Fruit fly (Drosophila melanogaster) whole organism, prepupa: ENCODE measurements around the gene Fancl.

Experiments used
- Blimp-1 ChIP-seq: fragments of 200-800 bp; sonication (Bioruptor generic); optimal IDR thresholded peaks from 3 replicates; lab custom pipeline; 2017; ENCODE audit warnings: missing biosample characterization, missing genetic modification characterization, mild to moderate bottlenecking, moderate library complexity, missing genetic modification reagents
- CG10631 ChIP-seq: fragments of 200-800 bp; sonication (Bioruptor generic); optimal IDR thresholded peaks from 2 replicates; lab custom pipeline; 2016; ENCODE audit warnings: missing biosample characterization, missing genetic modification characterization
- CG11294 ChIP-seq: fragments of 200-800 bp; sonication (Bioruptor generic); IDR thresholded peaks from 2 replicates; pipeline ENCODE4 v1.3.6; 2022; ENCODE audit warnings: missing biosample characterization, missing genetic modification characterization
- CG11902 ChIP-seq: fragments of 200-800 bp; sonication (Bioruptor generic); optimal IDR thresholded peaks from 3 replicates; lab custom pipeline; 2016; ENCODE audit warnings: missing biosample characterization, missing genetic modification characterization
- CG1621 ChIP-seq: fragments of 200-800 bp; sonication (Bioruptor generic); optimal IDR thresholded peaks from 3 replicates; lab custom pipeline; 2018; ENCODE audit warnings: missing biosample characterization, mild to moderate bottlenecking, missing genetic modification characterization
- CG3032 ChIP-seq: fragments of 200-800 bp; optimal IDR thresholded peaks from 2 replicates; lab custom pipeline; 2019; ENCODE audit warnings: missing biosample characterization, mild to moderate bottlenecking, missing genetic modification characterization, moderate library complexity
- CG31627 ChIP-seq: fragments of 200-800 bp; sonication (Bioruptor generic); optimal IDR thresholded peaks from 3 replicates; lab custom pipeline; 2016; ENCODE audit warnings: missing biosample characterization, missing genetic modification characterization
- CG34406 ChIP-seq: fragments of 200-800 bp; sonication (Bioruptor generic); optimal IDR thresholded peaks from 3 replicates; lab custom pipeline; 2016; ENCODE audit warnings: missing biosample characterization, missing genetic modification characterization
- CG4318 ChIP-seq: fragments of 200-800 bp; sonication (Bioruptor generic); optimal IDR thresholded peaks from 3 replicates; lab custom pipeline; 2017; ENCODE audit warnings: missing biosample characterization, mild to moderate bottlenecking, missing genetic modification characterization
- CG6163 ChIP-seq: fragments of 200-800 bp; sonication (Bioruptor generic); IDR thresholded peaks from 3 replicates; pipeline ENCODE4 v1.3.6; 2022; ENCODE audit warnings: missing biosample characterization, missing genetic modification characterization
- CG6276 ChIP-seq: fragments of 200-800 bp; sonication (Bioruptor generic); optimal IDR thresholded peaks from 2 replicates; lab custom pipeline; 2017; ENCODE audit warnings: missing biosample characterization, mild to moderate bottlenecking, missing genetic modification characterization
- CG6792 ChIP-seq: fragments of 200-800 bp; sonication (Bioruptor generic); optimal IDR thresholded peaks from 3 replicates; lab custom pipeline; 2016; ENCODE audit warnings: missing biosample characterization, missing genetic modification characterization
- CG6808 ChIP-seq: fragments of 200-800 bp; sonication (Bioruptor generic); optimal IDR thresholded peaks from 3 replicates; lab custom pipeline; 2017; ENCODE audit warnings: missing biosample characterization, missing genetic modification characterization, mild to moderate bottlenecking, moderate library complexity, missing genetic modification reagents
- CG7368 ChIP-seq: fragments of 200-800 bp; sonication (Bioruptor generic); optimal IDR thresholded peaks from 3 replicates; lab custom pipeline; 2016; ENCODE audit warnings: missing biosample characterization, missing genetic modification characterization
- CG8119 ChIP-seq: fragments of 200-800 bp; sonication (Bioruptor generic); IDR thresholded peaks from 3 replicates; pipeline ENCODE4 v1.3.6; 2022; ENCODE audit warnings: missing biosample characterization, missing genetic modification characterization
- CG8319 ChIP-seq: fragments of 200-800 bp; sonication (Bioruptor generic); optimal IDR thresholded peaks from 3 replicates; lab custom pipeline; 2016; ENCODE audit warnings: missing biosample characterization, missing genetic modification characterization
- CG9139 ChIP-seq: fragments of 200-800 bp; sonication (Bioruptor generic); optimal IDR thresholded peaks from 3 replicates; lab custom pipeline; 2017; ENCODE audit warnings: missing biosample characterization, mild to moderate bottlenecking, missing genetic modification characterization
- Eip75B ChIP-seq: fragments of 200-800 bp; sonication (Bioruptor generic); optimal IDR thresholded peaks from 3 replicates; lab custom pipeline; 2016; ENCODE audit warnings: missing biosample characterization, missing genetic modification characterization
- Eip78C ChIP-seq: fragments of 200-800 bp; sonication (Bioruptor generic); peaks from one replicate; lab custom pipeline; 2016; ENCODE audit warnings: missing biosample characterization, missing genetic modification characterization
- Eip93F ChIP-seq: fragments of 200-800 bp; sonication (Bioruptor generic); optimal IDR thresholded peaks from 2 replicates; lab custom pipeline; 2016; ENCODE audit warnings: missing biosample characterization, mild to moderate bottlenecking, missing genetic modification characterization
- Ets21C ChIP-seq: fragments of 200-800 bp; sonication (Bioruptor generic); optimal IDR thresholded peaks from 3 replicates; lab custom pipeline; 2016; ENCODE audit warnings: missing biosample characterization, missing genetic modification characterization
- Ets96B ChIP-seq: fragments of 200-800 bp; optimal IDR thresholded peaks from 2 replicates; lab custom pipeline; 2019; ENCODE audit warnings: missing biosample characterization, mild to moderate bottlenecking, missing genetic modification characterization, moderate library complexity
- Gug ChIP-seq: fragments of 200-800 bp; sonication (Bioruptor generic); IDR thresholded peaks from 2 replicates; pipeline ENCODE4 v1.3.6; 2022; ENCODE audit warnings: missing biosample characterization, missing genetic modification characterization
- Hr38 ChIP-seq: sonication (Bioruptor generic); optimal IDR thresholded peaks from 2 replicates; lab custom pipeline; 2016; ENCODE audit warnings: missing biosample characterization, missing genetic modification characterization
- Hr39 ChIP-seq: fragments of 200-800 bp; sonication (Bioruptor generic); optimal IDR thresholded peaks from 2 replicates; lab custom pipeline; 2016; ENCODE audit warnings: missing biosample characterization, missing genetic modification characterization
- Hr4 ChIP-seq: fragments of 200-800 bp; sonication (Bioruptor generic); optimal IDR thresholded peaks from 3 replicates; lab custom pipeline; 2016; ENCODE audit warnings: missing biosample characterization, missing genetic modification characterization
- Lpt ChIP-seq: fragments of 200-800 bp; sonication (Bioruptor generic); optimal IDR thresholded peaks from 3 replicates; lab custom pipeline; 2016; ENCODE audit warnings: missing biosample characterization, missing genetic modification characterization
- Met ChIP-seq: fragments of 200-800 bp; sonication (Bioruptor generic); optimal IDR thresholded peaks from 3 replicates; lab custom pipeline; 2016; ENCODE audit warnings: missing biosample characterization, missing genetic modification characterization
- OdsH ChIP-seq: fragments of 200-800 bp; sonication (Bioruptor generic); optimal IDR thresholded peaks from 3 replicates; lab custom pipeline; 2016; ENCODE audit warnings: missing biosample characterization, missing genetic modification characterization
- Sox102F ChIP-seq: fragments of 200-800 bp; sonication (Bioruptor generic); optimal IDR thresholded peaks from 2 replicates; lab custom pipeline; 2016; ENCODE audit warnings: missing biosample characterization, mild to moderate bottlenecking, missing genetic modification characterization
- achi ChIP-seq: fragments of 200-800 bp; sonication (Bioruptor generic); optimal IDR thresholded peaks from 3 replicates; lab custom pipeline; 2016; ENCODE audit warnings: missing biosample characterization, missing genetic modification characterization
- cyc ChIP-seq: fragments of 200-800 bp; sonication (Bioruptor generic); optimal IDR thresholded peaks from 3 replicates; lab custom pipeline; 2016; ENCODE audit warnings: missing biosample characterization, missing genetic modification characterization
- dac ChIP-seq: fragments of 200-800 bp; sonication (Bioruptor generic); optimal IDR thresholded peaks from 2 replicates; lab custom pipeline; 2017; ENCODE audit warnings: missing biosample characterization, mild to moderate bottlenecking, missing genetic modification characterization
- dsx ChIP-seq: fragments of 200-800 bp; optimal IDR thresholded peaks from 3 replicates; lab custom pipeline; 2019; ENCODE audit warnings: missing biosample characterization, mild to moderate bottlenecking, missing genetic modification characterization, moderate library complexity; ENCODE audit not compliant: poor library complexity, severe bottlenecking
- eg ChIP-seq: fragments of 200-800 bp; sonication (Bioruptor generic); IDR thresholded peaks from 3 replicates; pipeline ENCODE4 v1.3.6; 2022; ENCODE audit warnings: missing biosample characterization, missing genetic modification characterization
- fd85E ChIP-seq: fragments of 200-800 bp; sonication (Bioruptor generic); optimal IDR thresholded peaks from 3 replicates; lab custom pipeline; 2016; ENCODE audit warnings: missing biosample characterization, missing genetic modification characterization
- fkh ChIP-seq: fragments of 200-800 bp; sonication (Bioruptor generic); optimal IDR thresholded peaks from 3 replicates; lab custom pipeline; 2017; ENCODE audit warnings: missing biosample characterization, mild to moderate bottlenecking, missing genetic modification characterization, moderate library complexity
- salr ChIP-seq, 2 experiments: fragments of 200-800 bp; sonication (Bioruptor generic); optimal IDR thresholded peaks; 3 replicates each; lab custom pipeline; 2016 to 2018; ENCODE audit warnings: missing biosample characterization in 2 of 2, missing genetic modification characterization in 2 of 2, mild to moderate bottlenecking in 1 of 2
- spab ChIP-seq: fragments of 200-800 bp; sonication (Bioruptor generic); optimal IDR thresholded peaks from 2 replicates; lab custom pipeline; 2017; ENCODE audit warnings: missing biosample characterization, mild to moderate bottlenecking, missing genetic modification characterization, missing genetic modification reagents
- ss ChIP-seq, 2 experiments: fragments of 200-800 bp; sonication (Bioruptor generic); optimal IDR thresholded peaks; 2 replicates in 1 of 2; 3 replicates in 1 of 2; lab custom pipeline; 2017 to 2018; ENCODE audit warnings: mild to moderate bottlenecking in 2 of 2, missing biosample characterization in 2 of 2, missing genetic modification characterization in 2 of 2, moderate library complexity in 1 of 2
- svp ChIP-seq: fragments of 200-800 bp; sonication (Bioruptor generic); peaks from one replicate; lab custom pipeline; 2016; ENCODE audit warnings: missing biosample characterization, missing genetic modification characterization
- topi ChIP-seq: fragments of 200-800 bp; sonication (Bioruptor generic); optimal IDR thresholded peaks from 3 replicates; lab custom pipeline; 2016; ENCODE audit warnings: missing biosample characterization, missing genetic modification characterization
- vri ChIP-seq: fragments of 200-800 bp; sonication (Bioruptor generic); optimal IDR thresholded peaks from 3 replicates; lab custom pipeline; 2016; ENCODE audit warnings: missing biosample characterization, mild to moderate bottlenecking, missing genetic modification characterization

Fancl gene

dm6 chr3R:10084914-10085313 lies 32.2 kb upstream of the Fancl start (continued):
- TF ChIP-seq CG31627 (GFP tag; lab: Kevin White, UChicago) (peak; percentile 92), CG9139 (GFP tag; lab: Kevin White, UChicago) (no peak), Hr39 (peak; percentile 91), Ets21C (GFP tag; lab: Kevin White, UChicago) (peak; percentile 88), CG6276 (GFP tag; lab: Kevin White, UChicago) (no peak), vri (GFP tag; lab: Kevin White, UChicago) (peak; percentile 92), Eip75B (GFP tag; lab: Kevin White, UChicago) (peak; percentile 50), Gug (no peak), achi (GFP tag; lab: Kevin White, UChicago) (peak; percentile 56), CG7368 (GFP tag; lab: Kevin White, UChicago) (peak; percentile 34), topi (GFP tag; lab: Kevin White, UChicago) (peak; percentile 82), eg (peak; percentile 70)

dm6 chr3R:10084179-10084647 lies 31.5 kb upstream of the Fancl start:
- TF ChIP-seq CG10631 (GFP tag; lab: Kevin White, UChicago) (no peak), Sox102F (GFP tag; lab: Kevin White, UChicago) (no peak), Ets96B (tag; lab: Kevin White, UChicago) (peak; percentile 12), vri (GFP tag; lab: Kevin White, UChicago) (peak; percentile 61), Lpt (GFP tag; lab: Kevin White, UChicago) (no peak), Gug (no peak), ss (GFP tag; optimal IDR thresholded peaks at IDR 0.05; lab: Kevin White, UChicago) (peak; percentile 33 to 62), CG7368 (GFP tag; lab: Kevin White, UChicago) (no peak), CG3032 (tag; lab: Kevin White, UChicago) (peak; percentile 14), Eip93F (peak; percentile 13), salr (GFP tag; optimal IDR thresholded peaks at IDR 0.05; lab: Kevin White, UChicago) (peak in 1 of 2 experiments; percentile 9), Eip75B (GFP tag; lab: Kevin White, UChicago) (peak; percentile 50), CG4318 (GFP tag; lab: Kevin White, UChicago) (no peak), CG6163 (peak; percentile 52; the same call in 2 of the 3 replicates), CG6808 (no peak), CG11294 (no peak), CG34406 (no peak), CG11902 (GFP tag; lab: Kevin White, UChicago) (no peak), dsx (GFP tag; lab: Kevin White, UChicago) (peak; percentile 62), Met (no peak), Hr38 (no peak), Blimp-1 (GFP tag; lab: Kevin White, UChicago) (peak; percentile 30), CG6276 (GFP tag; lab: Kevin White, UChicago) (no peak), svp (no peak)

- TF ChIP-seq Eip78C (GFP tag; lab: Kevin White, UChicago) (peak; percentile 56), vri (GFP tag; lab: Kevin White, UChicago) (peak; percentile 37), CG7368 (GFP tag; lab: Kevin White, UChicago) (no peak)
- TF ChIP-seq, all 60 proteins: peak for 2
Measured at dm6 chr3R:10083077-10083476, 30.4 kb upstream of the Fancl start.

- TF ChIP-seq CG31627 (GFP tag; lab: Kevin White, UChicago) (peak; percentile 84), dsx (GFP tag; lab: Kevin White, UChicago) (peak; percentile 90), CG8319 (peak; percentile 80), fd85E (GFP tag; lab: Kevin White, UChicago) (peak; percentile 39), CG1621 (peak; percentile 89), CG6808 (peak; percentile 91), achi (GFP tag; lab: Kevin White, UChicago) (peak; percentile 80), CG8119 (GFP tag; lab: Robert Waterston, UW) (peak; percentile 69), dac (no peak), CG11294 (peak; percentile 65; the same call in 1 of the 2 replicates), OdsH (GFP tag; lab: Kevin White, UChicago) (peak; percentile 84), CG9139 (GFP tag; lab: Kevin White, UChicago) (peak; percentile 72), Hr4 (GFP tag; lab: Kevin White, UChicago) (peak; percentile 73), spab (GFP tag; lab: Kevin White, UChicago) (peak; percentile 92), Eip93F (no peak), CG6792 (GFP tag; lab: Kevin White, UChicago) (peak; percentile 83), Blimp-1 (GFP tag; lab: Kevin White, UChicago) (peak; percentile 67), fkh (GFP tag; lab: Kevin White, UChicago) (no peak), Met (peak; percentile 75), eg (peak; percentile 67; the same call in 2 of the 3 replicates), CG11902 (GFP tag; lab: Kevin White, UChicago) (peak; percentile 73), cyc (peak; percentile 85), Hr39 (peak; percentile 81)
Measured at dm6 chr3R:10082549-10083075, 29.9 kb upstream of the Fancl start.
